Fruit fly (Drosophila melanogaster): Measurements from ENCODE around the gene Nrx-IV.
A peak's percentile ranks its signal among the peaks of the same experiment; 100 is the strongest.

Gene Nrx-IV

dm6 chr3L:12163082-12163481 is 16.8 kb downstream of the Nrx-IV start:
- TF ChIP-seq CG11294 (GFP tag; IDR thresholded peaks at IDR 0.05): no peak
- no peak for TF ChIP-seq fkh (GFP tag; optimal IDR thresholded peaks at IDR 0.05)
- TF ChIP-seq Sox14 (GFP tag; optimal IDR thresholded peaks at IDR 0.05): no peak
- TF ChIP-seq achi (GFP tag; optimal IDR thresholded peaks at IDR 0.05): no peak
- no peak for TF ChIP-seq topi (GFP tag; optimal IDR thresholded peaks at IDR 0.05)
- no peak for TF ChIP-seq Sox15 (GFP tag; optimal IDR thresholded peaks at IDR 0.05)
- no peak for TF ChIP-seq CG6163 (GFP tag; IDR thresholded peaks at IDR 0.05)
- no peak for TF ChIP-seq Eip75B (GFP tag; optimal IDR thresholded peaks at IDR 0.05)
- TF ChIP-seq acj6 (GFP tag; optimal IDR thresholded peaks at IDR 0.05): no peak
- TF ChIP-seq eg (GFP tag; IDR thresholded peaks at IDR 0.05): no peak
- TF ChIP-seq Blimp-1 (GFP tag; optimal IDR thresholded peaks at IDR 0.05): no peak
- no peak for TF ChIP-seq CG10631 (GFP tag; optimal IDR thresholded peaks at IDR 0.05)

DNA sequence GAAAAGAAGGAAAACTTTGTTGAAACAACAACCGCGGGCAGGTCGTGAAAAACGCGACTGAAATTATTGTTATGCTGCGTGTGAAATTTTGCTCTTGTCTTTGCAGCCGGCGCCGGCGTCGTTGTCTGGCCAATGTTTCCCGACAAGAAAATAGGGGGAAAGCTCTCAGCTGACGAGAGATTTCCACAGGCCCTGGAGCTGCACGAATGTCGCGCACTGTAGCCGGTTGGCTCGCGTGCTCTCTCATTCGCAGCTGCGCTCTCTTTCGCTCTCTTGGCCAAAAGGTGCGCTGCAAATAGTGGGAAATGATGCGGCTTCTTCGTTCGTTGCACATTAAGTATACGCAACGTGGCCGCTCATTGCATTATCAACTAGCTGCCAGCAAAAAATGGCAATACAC is 17.4 kb downstream of the Nrx-IV start, which contains the start of gene CG9760:
CG9760 (minus strand) TSS at position 43 of the 400 bp plus-strand sequence.
- no peak for TF ChIP-seq Met (GFP tag; optimal IDR thresholded peaks at IDR 0.05)
- TF ChIP-seq CG6792 (GFP tag; optimal IDR thresholded peaks at IDR 0.05): no peak
- no peak for TF ChIP-seq esn (GFP tag; optimal IDR thresholded peaks at IDR 0.05)
- TF ChIP-seq svp (GFP tag): peak; percentile 6
- TF ChIP-seq Sox102F (GFP tag; optimal IDR thresholded peaks at IDR 0.05): no peak
- peak; percentile 12 for TF ChIP-seq CG6276 (GFP tag; optimal IDR thresholded peaks at IDR 0.05)
- TF ChIP-seq OdsH (GFP tag; optimal IDR thresholded peaks at IDR 0.05): peak; percentile 7
- TF ChIP-seq CG32006 (GFP tag; optimal IDR thresholded peaks at IDR 0.05): peak; percentile 14
- 0 out of 2 replicates have a peak, but pooled peaks have one; percentile 13 for TF ChIP-seq CG11294 (GFP tag; IDR thresholded peaks at IDR 0.05)
- TF ChIP-seq net (GFP tag; optimal IDR thresholded peaks at IDR 0.05): peak; percentile 28
- peak; percentile 49; the same call in 1 of the 3 replicates for TF ChIP-seq CG6163 (GFP tag; IDR thresholded peaks at IDR 0.05)
- TF ChIP-seq eg (GFP tag; IDR thresholded peaks at IDR 0.05): peak; percentile 74
- TF ChIP-seq CG34406 (GFP tag; optimal IDR thresholded peaks at IDR 0.05): no peak

dm6 chr3L:12175382-12175781 is 29.1 kb downstream of the Nrx-IV start, which contains the start of gene Rh7:
TSS of gene Rh7 (minus strand) at chr3L:12175482.
- TF ChIP-seq dac (GFP tag; optimal IDR thresholded peaks at IDR 0.05): no peak
- peak; percentile 27 for TF ChIP-seq svp (GFP tag)

- TF ChIP-seq CG4318 (GFP tag; optimal IDR thresholded peaks at IDR 0.05): no peak
- no peak for TF ChIP-seq spab (GFP tag; optimal IDR thresholded peaks at IDR 0.05)
- TF ChIP-seq Lpt (GFP tag; optimal IDR thresholded peaks at IDR 0.05): no peak
- no peak for TF ChIP-seq fd85E (GFP tag; optimal IDR thresholded peaks at IDR 0.05)
- TF ChIP-seq cyc (GFP tag; optimal IDR thresholded peaks at IDR 0.05): no peak
- no peak for TF ChIP-seq eg (GFP tag; IDR thresholded peaks at IDR 0.05)
- no peak for TF ChIP-seq lz (GFP tag; optimal IDR thresholded peaks at IDR 0.05)
- no peak for TF ChIP-seq CG1621 (tag; optimal IDR thresholded peaks at IDR 0.05)
- no peak for TF ChIP-seq CG9139 (GFP tag; optimal IDR thresholded peaks at IDR 0.05)
- TF ChIP-seq dac (GFP tag; optimal IDR thresholded peaks at IDR 0.05): no peak
- TF ChIP-seq salr (GFP tag; optimal IDR thresholded peaks at IDR 0.05): no peak
- no peak for TF ChIP-seq CG6854 (GFP tag; optimal IDR thresholded peaks at IDR 0.05)
- TF ChIP-seq svp (GFP tag): no peak
- no peak for TF ChIP-seq OdsH (GFP tag; optimal IDR thresholded peaks at IDR 0.05)
Observed at dm6 chr3L:12177301-12177700, 31.0 kb downstream of the Nrx-IV start, which contains the start of gene CAH2. TSS of gene CAH2 (plus strand) at chr3L:12177601.

- TF ChIP-seq net (GFP tag; optimal IDR thresholded peaks at IDR 0.05) (no peak), CG8632 (GFP tag; optimal IDR thresholded peaks at IDR 0.05) (no peak)
Observed at dm6 chr3L:12178847-12179437, 32.6 kb downstream of the Nrx-IV start.
